Fruit fly (Drosophila melanogaster) whole organism, wandering third instar larva: Measurements from ENCODE around the gene CG31627.

Experiments used
- CG32264 ChIP-seq: fragments of 200-800 bp; sonication (Bioruptor generic); optimal IDR thresholded peaks from 2 replicates; lab custom pipeline; 2016; ENCODE audit warnings: missing biosample characterization, missing genetic modification characterization
- CG9705 ChIP-seq: fragments of 200-800 bp; sonication (Bioruptor generic); optimal IDR thresholded peaks from 2 replicates; lab custom pipeline; 2018; ENCODE audit warnings: missing biosample characterization, mild to moderate bottlenecking, missing genetic modification characterization
- CrebA ChIP-seq: fragments of 200-800 bp; sonication (Bioruptor generic); optimal IDR thresholded peaks from 2 replicates; lab custom pipeline; 2016; ENCODE audit warnings: missing biosample characterization, mild to moderate bottlenecking, missing genetic modification characterization, borderline replicate concordance
- Hnf4 ChIP-seq: fragments of 200-800 bp; sonication (Bioruptor generic); optimal IDR thresholded peaks from 2 replicates; lab custom pipeline; 2016; ENCODE audit warnings: missing biosample characterization, mild to moderate bottlenecking, missing genetic modification characterization
- OdsH ChIP-seq: fragments of 200-800 bp; sonication (Bioruptor generic); optimal IDR thresholded peaks from 2 replicates; lab custom pipeline; 2016; ENCODE audit warnings: missing biosample characterization, mild to moderate bottlenecking, missing genetic modification characterization
- Vsx2 ChIP-seq: fragments of 200-300, 225-300 bp; sonication (Bioruptor generic); optimal IDR thresholded peaks from 2 replicates; lab custom pipeline; 2018; ENCODE audit warnings: missing biosample characterization, missing genetic modification characterization; ENCODE audit not compliant: partially characterized antibody
- dsf ChIP-seq: sonication (Bioruptor generic); optimal IDR thresholded peaks from 2 replicates; lab custom pipeline; 2016; ENCODE audit warnings: missing biosample characterization, missing genetic modification characterization, borderline replicate concordance
- foxo ChIP-seq, 2 experiments: fragments of 200-800 bp; sonication (Bioruptor generic); optimal IDR thresholded peaks; 2 replicates in 1 of 2; 3 replicates in 1 of 2; lab custom pipeline; 2016 to 2017; ENCODE audit warnings: missing biosample characterization in 2 of 2, missing genetic modification characterization in 2 of 2
- psq ChIP-seq: fragments of 200-800 bp; sonication (Bioruptor generic); optimal IDR thresholded peaks from 3 replicates; lab custom pipeline; 2017; ENCODE audit warnings: missing biosample characterization, mild to moderate bottlenecking, missing genetic modification characterization, moderate library complexity
- sage ChIP-seq: fragments of 200-800 bp; sonication (Bioruptor generic); optimal IDR thresholded peaks from 2 replicates; lab custom pipeline; 2016; ENCODE audit warnings: missing biosample characterization, mild to moderate bottlenecking, missing genetic modification characterization
- tai ChIP-seq: sonication (Bioruptor generic); optimal IDR thresholded peaks from 2 replicates; lab custom pipeline; 2016; ENCODE audit warnings: missing biosample characterization, missing genetic modification characterization
- woc ChIP-seq: sonication (Bioruptor generic); optimal IDR thresholded peaks from 2 replicates; lab custom pipeline; 2016; ENCODE audit warnings: missing biosample characterization, mild to moderate bottlenecking, missing genetic modification characterization

DNA sequence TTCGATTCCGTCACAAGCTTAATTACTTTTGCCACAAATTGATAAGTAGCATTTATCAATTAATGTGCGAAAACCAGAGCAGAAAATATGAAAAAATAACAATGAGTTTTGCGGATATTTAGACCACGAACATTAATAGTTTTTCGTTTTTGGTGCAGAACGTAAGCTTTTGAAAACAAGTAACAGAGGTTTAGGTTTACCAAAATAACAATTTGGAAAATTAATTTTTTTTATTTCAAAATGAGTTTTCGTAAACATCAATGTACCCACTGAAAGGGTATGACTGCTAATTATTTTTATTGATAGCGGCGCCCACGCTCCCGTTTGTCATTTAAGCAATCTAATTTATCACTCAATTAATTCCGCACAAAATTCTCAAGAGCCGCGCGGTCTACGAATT, 22.3 kb downstream of the CG31627 start:
- TF ChIP-seq psq (no peak), CG9705 (GFP tag; lab: Kevin White, UChicago) (no peak), CG32264 (GFP tag; lab: Kevin White, UChicago) (no peak), woc (GFP tag; lab: Kevin White, UChicago) (no peak), CrebA (GFP tag; lab: Kevin White, UChicago) (no peak), OdsH (GFP tag; lab: Kevin White, UChicago) (no peak), tai (no peak), Hnf4 (GFP tag; lab: Kevin White, UChicago) (no peak), dsf (GFP tag; lab: Kevin White, UChicago) (no peak), sage (no peak), foxo (GFP tag; optimal IDR thresholded peaks at IDR 0.05; lab: Kevin White, UChicago) (peak in 1 of 2 experiments; percentile 12), Vsx2 (GFP tag; lab: Kevin White, UChicago) (no peak)
